Worm (Caenorhabditis elegans) whole organism, L4/young adult: Measurements from ENCODE around the gene srt-7.

ENCODE experiments used
- W03F9.2 ChIP-seq: fragments of 150-350 bp; optimal IDR thresholded peaks from 2 replicates; lab custom pipeline; 2014; ENCODE audit warnings: missing biosample characterization, missing genetic modification characterization
- dao-5 ChIP-seq: sonication (generic microtip); optimal IDR thresholded peaks from 2 replicates; lab custom pipeline; 2016; ENCODE audit warnings: missing genotype, missing genetic modification characterization, moderate library complexity, missing compliant biosample characterization
- him-1 ChIP-seq: sonication (generic microtip); optimal IDR thresholded peaks from 2 replicates; lab custom pipeline; 2016; ENCODE audit warnings: missing genotype, missing genetic modification reagents, missing genetic modification characterization, missing compliant biosample characterization

srt-7 gene

ce11 chrV:3122403-3122802, 40.8 kb downstream of the srt-7 start:
- TF ChIP-seq him-1 (tag; lab: Kevin White, UChicago) = no peak
- no peak for TF ChIP-seq dao-5 (tag; lab: Kevin White, UChicago)
- TF ChIP-seq W03F9.2 = no peak

ce11 chrV:3124912-3125311, 43.3 kb downstream of the srt-7 start, which contains the start of gene Y73C8C.12:
Gene Y73C8C.12 (plus strand): TSS chrV:3125212.
- no peak for TF ChIP-seq him-1 (tag; lab: Kevin White, UChicago)
- TF ChIP-seq dao-5 (tag; lab: Kevin White, UChicago) = no peak
- no peak for TF ChIP-seq W03F9.2

- no peak for TF ChIP-seq him-1 (tag; lab: Kevin White, UChicago)
- no peak for TF ChIP-seq W03F9.2
- no peak for TF ChIP-seq dao-5 (tag; lab: Kevin White, UChicago)
Measured at ce11 chrV:3127670-3128069, 46.1 kb downstream of the srt-7 start, which contains the start of gene Y73C8C.10. Gene Y73C8C.10 (minus strand): TSS chrV:3127770.

- TF ChIP-seq W03F9.2 (no peak), him-1 (tag; lab: Kevin White, UChicago) (no peak), dao-5 (tag; lab: Kevin White, UChicago) (no peak)
Measured at ce11 chrV:3128803-3129202, 47.2 kb downstream of the srt-7 start, which contains the start of gene tat-6. Gene tat-6 (plus strand): TSS chrV:3129103.

- TF ChIP-seq W03F9.2 (no peak), him-1 (tag; lab: Kevin White, UChicago) (no peak), dao-5 (tag; lab: Kevin White, UChicago) (no peak)
Measured at ce11 chrV:3132116-3132515, 50.5 kb downstream of the srt-7 start.
